Fruit fly (Drosophila melanogaster) whole organism, embryonic: ENCODE data around the gene CG32639.
A peak's percentile ranks its signal among the peaks of the same experiment; 100 is the strongest.

Experiments used
- Abd-B ChIP-seq: fragments of 200-800 bp; sonication (Bioruptor generic); optimal IDR thresholded peaks from 2 replicates; lab custom pipeline; 2018; ENCODE audit warnings: missing biosample characterization, mild to moderate bottlenecking, missing genetic modification characterization, moderate library complexity
- Aef1 ChIP-seq: fragments of 200-800 bp; sonication (Bioruptor generic); IDR thresholded peaks from 3 replicates; pipeline ENCODE4 v1.3.6; 2022; ENCODE audit warnings: missing biosample characterization, missing genetic modification characterization
- Awh ChIP-seq: fragments of 200-800 bp; sonication (Bioruptor generic); IDR thresholded peaks from 2 replicates; pipeline ENCODE4, ENCODE4 v1.3.6; 2022; ENCODE audit warnings: missing biosample characterization, missing genetic modification characterization
- BtbVII ChIP-seq: fragments of 200-800 bp; sonication (Bioruptor generic); optimal IDR thresholded peaks from 3 replicates; lab custom pipeline; 2017; ENCODE audit warnings: missing biosample characterization, mild to moderate bottlenecking, missing genetic modification characterization
- CG10209 ChIP-seq: fragments of 200-800 bp; sonication (Bioruptor generic); optimal IDR thresholded peaks from 3 replicates; lab custom pipeline; 2017; ENCODE audit warnings: missing biosample characterization, mild to moderate bottlenecking, missing genetic modification characterization, missing genetic modification reagents
- CG10274 ChIP-seq: fragments of 200-800 bp; sonication (Bioruptor generic); optimal IDR thresholded peaks from 3 replicates; lab custom pipeline; 2017; ENCODE audit warnings: missing biosample characterization, mild to moderate bottlenecking, missing genetic modification characterization
- CG10462 ChIP-seq: fragments of 200-800 bp; sonication (Bioruptor generic); optimal IDR thresholded peaks from 2 replicates; lab custom pipeline; 2016; ENCODE audit warnings: missing biosample characterization, missing genetic modification characterization
- CG12769 ChIP-seq: fragments of 200-800 bp; sonication (Bioruptor generic); optimal IDR thresholded peaks from 2 replicates; lab custom pipeline; 2019; ENCODE audit warnings: missing biosample characterization, mild to moderate bottlenecking, missing genetic modification characterization, moderate library complexity
- CG13624 ChIP-seq: fragments of 200-800 bp; sonication (Bioruptor generic); optimal IDR thresholded peaks from 2 replicates; lab custom pipeline; 2016; ENCODE audit warnings: missing biosample characterization, missing genetic modification characterization
- CG17328 ChIP-seq: fragments of 200-800 bp; sonication (Bioruptor generic); IDR thresholded peaks from 2 replicates; pipeline ENCODE4 v1.3.6; 2022; ENCODE audit warnings: missing biosample characterization, missing genetic modification characterization
- CG17361 ChIP-seq: fragments of 200-800 bp; sonication (Bioruptor generic); IDR thresholded peaks from 3 replicates; pipeline ENCODE4 v1.3.6; 2022; ENCODE audit warnings: missing biosample characterization, missing genetic modification characterization
- CG31365 ChIP-seq: fragments of 200-800 bp; sonication (Bioruptor generic); optimal IDR thresholded peaks from 2 replicates; lab custom pipeline; 2018; ENCODE audit warnings: missing biosample characterization, mild to moderate bottlenecking, missing genetic modification characterization
- CG3407 ChIP-seq: fragments of 200-800 bp; sonication (Bioruptor generic); optimal IDR thresholded peaks from 2 replicates; lab custom pipeline; 2018; ENCODE audit warnings: missing biosample characterization, mild to moderate bottlenecking, missing genetic modification characterization
- CG4328 ChIP-seq: fragments of 200-800 bp; sonication (Bioruptor generic); optimal IDR thresholded peaks from 3 replicates; lab custom pipeline; 2017; ENCODE audit warnings: missing biosample characterization, missing genetic modification reagents, missing genetic modification characterization
- CG6689 ChIP-seq: fragments of 200-800 bp; sonication (Bioruptor generic); IDR thresholded peaks from 2 replicates; pipeline ENCODE4 v1.3.6; 2022; ENCODE audit warnings: missing biosample characterization, missing genetic modification characterization
- Chrac-16 ChIP-seq: fragments of 200-800 bp; sonication (Bioruptor generic); optimal IDR thresholded peaks from 3 replicates; lab custom pipeline; 2016; ENCODE audit warnings: missing biosample characterization, missing genetic modification characterization
- D ChIP-seq, 2 experiments: fragments of 200-800 bp in 1 of 2; fragments of >200 bp in 1 of 2; sonication (Bioruptor generic) in 1 of 2; optimal IDR thresholded peaks; 2 replicates in 1 of 2; 3 replicates in 1 of 2; lab custom pipeline; 2017; ENCODE audit warnings: mild to moderate bottlenecking in 1 of 2, missing biosample characterization in 1 of 2, missing genetic modification characterization in 1 of 2, missing genetic modification reagents in 1 of 2
- D19A ChIP-seq: fragments of 200-800 bp; optimal IDR thresholded peaks from 3 replicates; lab custom pipeline; 2019; ENCODE audit warnings: missing biosample characterization, mild to moderate bottlenecking, missing genetic modification characterization, moderate library complexity
- Dfd ChIP-seq, 2 experiments: fragments of >200 bp; optimal IDR thresholded peaks; 2 replicates each; lab custom pipeline; 2017; ENCODE audit warnings: missing biosample characterization in 2 of 2, missing genetic modification characterization in 2 of 2
- Elba2 ChIP-seq: fragments of 200-800 bp; sonication (Bioruptor generic); optimal IDR thresholded peaks from 3 replicates; lab custom pipeline; 2016; ENCODE audit warnings: missing biosample characterization, missing genetic modification characterization
- H2.0 ChIP-seq: fragments of 200-800 bp; sonication (Bioruptor generic); IDR thresholded peaks from 2 replicates; pipeline ENCODE4 v1.3.6; 2022; ENCODE audit warnings: missing biosample characterization, missing genetic modification characterization
- HLH4C ChIP-seq: fragments of 200-800 bp; sonication (Bioruptor generic); IDR thresholded peaks from 3 replicates; pipeline ENCODE4 v1.3.6; 2022; ENCODE audit warnings: missing biosample characterization, missing genetic modification characterization; ENCODE audit not compliant: partially characterized antibody
- HLH54F ChIP-seq: fragments of 200-800 bp; sonication (Bioruptor generic); optimal IDR thresholded peaks from 3 replicates; lab custom pipeline; 2016; ENCODE audit warnings: missing biosample characterization, missing genetic modification characterization
- Hsf ChIP-seq: fragments of 200-800 bp; sonication (Bioruptor generic); optimal IDR thresholded peaks from 3 replicates; lab custom pipeline; 2016; ENCODE audit warnings: missing biosample characterization, missing genetic modification characterization
- Med ChIP-seq: fragments of 200-800 bp; sonication (Bioruptor generic); peaks from one replicate; lab custom pipeline; 2016; ENCODE audit warnings: missing biosample characterization, missing genetic modification characterization, mild to moderate bottlenecking, inconsistent platforms, moderate library complexity
- Nf-YB ChIP-seq: fragments of 200-800 bp; sonication (Bioruptor generic); optimal IDR thresholded peaks from 3 replicates; lab custom pipeline; 2019; ENCODE audit warnings: missing biosample characterization, mild to moderate bottlenecking, missing genetic modification characterization, moderate library complexity
- Poxn ChIP-seq: fragments of 200-800 bp; sonication (Bioruptor generic); IDR thresholded peaks from 2 replicates; pipeline ENCODE4 v1.3.6; 2022; ENCODE audit warnings: missing biosample characterization, missing genetic modification characterization
- Sox100B ChIP-seq: fragments of 200-800 bp; sonication (Bioruptor generic); optimal IDR thresholded peaks from 3 replicates; lab custom pipeline; 2018; ENCODE audit warnings: missing biosample characterization, mild to moderate bottlenecking, missing genetic modification characterization
- Sox102F ChIP-seq: fragments of 200-800 bp; sonication (Bioruptor generic); optimal IDR thresholded peaks from 2 replicates; lab custom pipeline; 2018; ENCODE audit warnings: missing biosample characterization, mild to moderate bottlenecking, missing genetic modification characterization, moderate library complexity
- bbx ChIP-seq: fragments of 200-800 bp; sonication (Bioruptor generic); IDR thresholded peaks from 2 replicates; pipeline ENCODE4 v1.3.6; 2022; ENCODE audit warnings: missing biosample characterization, missing genetic modification characterization; ENCODE audit not compliant: partially characterized antibody
- bsh ChIP-seq, 2 experiments: fragments of 200-800 bp; sonication (Bioruptor generic); optimal IDR thresholded peaks; 2 replicates each; lab custom pipeline; 2017 to 2018; ENCODE audit warnings: mild to moderate bottlenecking in 2 of 2, missing biosample characterization in 2 of 2, missing genetic modification characterization in 2 of 2, moderate library complexity in 1 of 2
- cas ChIP-seq: fragments of 200-800 bp; sonication (Bioruptor generic); IDR thresholded peaks from 2 replicates; pipeline ENCODE4 v1.3.6; 2022; ENCODE audit warnings: missing biosample characterization, missing genetic modification characterization
- cato ChIP-seq: fragments of 200-800 bp; sonication (Bioruptor generic); optimal IDR thresholded peaks from 2 replicates; lab custom pipeline; 2016; ENCODE audit warnings: missing biosample characterization, missing genetic modification characterization, borderline replicate concordance
- en ChIP-seq: fragments of 200-800 bp; sonication (Bioruptor generic); optimal IDR thresholded peaks from 2 replicates; lab custom pipeline; 2016; ENCODE audit warnings: missing biosample characterization, missing genetic modification characterization
- grau ChIP-seq: fragments of 200-800 bp; optimal IDR thresholded peaks from 3 replicates; lab custom pipeline; 2019; ENCODE audit warnings: missing biosample characterization, mild to moderate bottlenecking, missing genetic modification characterization, moderate library complexity
- h ChIP-seq: fragments of >200 bp; optimal IDR thresholded peaks from 2 replicates; lab custom pipeline; 2017
- insv ChIP-seq, 2 experiments: fragments of 200-800 bp; sonication (Bioruptor generic); optimal IDR thresholded peaks; 3 replicates each; lab custom pipeline; 2016 to 2018; ENCODE audit warnings: missing biosample characterization in 2 of 2, missing genetic modification characterization in 2 of 2
- lbe ChIP-seq: fragments of 200-800 bp; sonication (Bioruptor generic); optimal IDR thresholded peaks from 2 replicates; lab custom pipeline; 2016; ENCODE audit warnings: missing biosample characterization, mild to moderate bottlenecking, missing genetic modification characterization
- mld ChIP-seq: fragments of 200-800 bp; sonication (Bioruptor generic); IDR thresholded peaks from 3 replicates; pipeline ENCODE4 v1.3.6; 2022; ENCODE audit warnings: missing biosample characterization, missing genetic modification characterization; ENCODE audit not compliant: partially characterized antibody
- nom ChIP-seq: fragments of 200-800 bp; sonication (Bioruptor generic); optimal IDR thresholded peaks from 2 replicates; lab custom pipeline; 2017; ENCODE audit warnings: missing biosample characterization, missing genetic modification characterization, mild to moderate bottlenecking, moderate library complexity, missing genetic modification reagents
- pan ChIP-seq, 4 experiments: fragments of >200 bp in 3 of 4; fragments of 200-800 bp in 1 of 4; sonication (Bioruptor generic) in 1 of 4; optimal IDR thresholded peaks in 3 of 4; IDR thresholded peaks in 1 of 4; 2 replicates each; pipeline versions ENCODE4 v1.3.6 to Lab custom; 2017 to 2022; ENCODE audit warnings: missing biosample characterization in 2 of 4, missing genetic modification characterization in 2 of 4, mixed read lengths in 1 of 4
- pros ChIP-seq: fragments of 200-800 bp; sonication (Bioruptor generic); optimal IDR thresholded peaks from 3 replicates; lab custom pipeline; 2019; ENCODE audit warnings: missing biosample characterization, mild to moderate bottlenecking, missing genetic modification characterization, moderate library complexity
- rib ChIP-seq: fragments of 200-800 bp; sonication (Bioruptor generic); IDR thresholded peaks from 2 replicates; pipeline ENCODE4 v1.3.6; 2022; ENCODE audit warnings: missing biosample characterization, missing genetic modification characterization
- run ChIP-seq: fragments of 200-800 bp; sonication (Bioruptor generic); optimal IDR thresholded peaks from 3 replicates; lab custom pipeline; 2018; ENCODE audit warnings: missing biosample characterization, mild to moderate bottlenecking, missing genetic modification characterization
- so ChIP-seq: fragments of 200-800 bp; sonication (Bioruptor generic); IDR thresholded peaks from 3 replicates; pipeline ENCODE4 v1.3.6; 2022; ENCODE audit warnings: missing biosample characterization, missing genetic modification characterization
- sr ChIP-seq: fragments of 200-800 bp; sonication (Bioruptor generic); IDR thresholded peaks from 3 replicates; pipeline ENCODE4 v1.3.6; 2022; ENCODE audit warnings: missing biosample characterization, missing genetic modification characterization
- wdn ChIP-seq: fragments of 200-800 bp; sonication (Bioruptor generic); IDR thresholded peaks from 2 replicates; pipeline ENCODE4 v1.3.6; 2022; ENCODE audit warnings: missing biosample characterization, missing genetic modification characterization
- wor ChIP-seq: fragments of 200-800 bp; sonication (Bioruptor generic); IDR thresholded peaks from 2 replicates; pipeline ENCODE4 v1.3.6; 2022; ENCODE audit warnings: missing biosample characterization, missing genetic modification characterization

The CG32639 gene

DNA sequence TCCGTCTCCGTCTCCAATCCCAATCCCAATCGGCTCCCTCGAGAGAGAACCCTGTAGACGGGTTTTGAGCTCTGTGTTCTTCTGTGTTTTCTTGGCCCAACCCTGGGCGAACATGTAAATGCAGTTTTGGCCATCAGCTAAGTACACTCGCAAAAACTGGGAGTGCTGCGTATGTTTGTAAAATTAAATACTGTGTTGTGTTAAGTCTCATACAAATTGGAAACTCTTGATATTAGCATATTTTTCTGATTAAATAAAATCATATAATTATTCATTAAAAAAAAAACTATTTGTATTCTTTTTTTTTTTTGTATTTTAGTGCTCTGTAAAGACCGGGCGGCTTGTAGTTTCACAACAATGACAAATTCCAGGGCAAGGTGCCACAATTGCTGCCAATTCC, 9.4 kb upstream of the CG32639 start:
- TF ChIP-seq bbx (GFP tag; lab: Robert Waterston, UW) = no peak
- no peak for TF ChIP-seq so (GFP tag; lab: Robert Waterston, UW)
- peak; percentile 61 for TF ChIP-seq nom (GFP tag; lab: Kevin White, UChicago)
- TF ChIP-seq Poxn = no peak
- peak; percentile 33 for TF ChIP-seq lbe (GFP tag; lab: Kevin White, UChicago)
- TF ChIP-seq pros (GFP tag; lab: Kevin White, UChicago) = no peak
- TF ChIP-seq Hsf = no peak
- peak in 1 of 2 experiments; percentile 59 for TF ChIP-seq bsh (GFP tag; optimal IDR thresholded peaks at IDR 0.05; lab: Kevin White, UChicago)
- no peak for TF ChIP-seq D (optimal IDR thresholded peaks at IDR 0.05; lab: Kevin White, UChicago)
- no peak for TF ChIP-seq D (GFP tag; optimal IDR thresholded peaks at IDR 0.05; lab: Kevin White, UChicago)
- TF ChIP-seq CG17328 = no peak

DNA sequence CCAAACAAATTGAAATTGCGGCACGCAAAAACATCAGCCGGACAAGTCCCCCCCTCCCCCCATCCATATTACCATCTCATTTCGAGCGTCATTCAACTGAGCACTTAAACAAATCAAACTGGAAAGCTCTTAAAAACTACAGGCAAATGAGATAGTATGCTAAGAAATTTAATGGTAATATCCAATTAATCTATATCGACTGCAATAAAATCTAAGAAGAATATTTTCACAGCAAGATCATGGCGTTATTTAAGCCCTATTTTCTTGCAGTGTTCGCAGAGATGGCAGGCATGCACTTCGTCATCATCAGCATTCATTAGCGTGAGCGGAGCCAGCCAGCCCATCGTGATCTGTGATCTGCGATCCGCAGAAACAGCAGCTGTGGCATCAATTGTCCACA, 8.1 kb upstream of the CG32639 start:
- TF ChIP-seq CG4328 (GFP tag; lab: Kevin White, UChicago) = no peak
- no peak for TF ChIP-seq h (lab: Kevin White, UChicago)
- TF ChIP-seq CG10209 (GFP tag; lab: Kevin White, UChicago) = no peak
- no peak for TF ChIP-seq pan (optimal IDR thresholded peaks at IDR 0.05; lab: Kevin White, UChicago)
- peak in 1 of 2 experiments; percentile 25 for TF ChIP-seq pan (GFP tag; optimal IDR thresholded peaks at IDR 0.05 in 1 of 2, IDR thresholded peaks at IDR 0.05 in 1 of 2)
- TF ChIP-seq Med (GFP tag; lab: Kevin White, UChicago) = no peak
- no peak for TF ChIP-seq Poxn
- no peak for TF ChIP-seq run (tag; lab: Kevin White, UChicago)
- 0 out of 3 replicates have a peak, but pooled peaks have one; percentile 20 for TF ChIP-seq CG17361
- TF ChIP-seq bsh (GFP tag; optimal IDR thresholded peaks at IDR 0.05; lab: Kevin White, UChicago) = peak; percentile 11 to 38
- no peak for TF ChIP-seq BtbVII (GFP tag; lab: Kevin White, UChicago)
- TF ChIP-seq Elba2 (GFP tag; lab: Kevin White, UChicago) = no peak
- TF ChIP-seq Aef1 (GFP tag; lab: Robert Waterston, UW) = no peak
- TF ChIP-seq Chrac-16 = no peak
- no peak for TF ChIP-seq HLH4C (GFP tag; lab: Robert Waterston, UW)
- TF ChIP-seq cato (GFP tag; lab: Kevin White, UChicago) = no peak
- TF ChIP-seq wor = no peak
- TF ChIP-seq CG31365 = no peak
- no peak for TF ChIP-seq Nf-YB (GFP tag; lab: Kevin White, UChicago)
- TF ChIP-seq Sox100B (GFP tag; lab: Kevin White, UChicago) = no peak
- no peak for TF ChIP-seq wdn (GFP tag; lab: Robert Waterston, UW)
- no peak for TF ChIP-seq en (GFP tag; lab: Kevin White, UChicago)
- no peak for TF ChIP-seq Abd-B (GFP tag; lab: Kevin White, UChicago)
- TF ChIP-seq CG10274 (GFP tag; lab: Kevin White, UChicago) = no peak
- no peak for TF ChIP-seq rib
- TF ChIP-seq mld (GFP tag; lab: Robert Waterston, UW) = no peak
- TF ChIP-seq Sox102F = peak; percentile 62
- peak; percentile 31; the same call in 1 of the 2 replicates for TF ChIP-seq CG6689 (GFP tag; lab: Robert Waterston, UW)
- TF ChIP-seq Awh = 0 out of 2 replicates have a peak, but pooled peaks have one; percentile 22
- no peak for TF ChIP-seq cas (GFP tag; lab: Robert Waterston, UW)
- 0 out of 3 replicates have a peak, but pooled peaks have one; percentile 23 for TF ChIP-seq sr
- TF ChIP-seq Dfd (GFP tag; optimal IDR thresholded peaks at IDR 0.05; lab: Kevin White, UChicago) = no peak
- no peak for TF ChIP-seq HLH54F (GFP tag; lab: Kevin White, UChicago)
- TF ChIP-seq D19A = no peak
- no peak for TF ChIP-seq CG3407
- TF ChIP-seq insv (GFP tag; optimal IDR thresholded peaks at IDR 0.05; lab: Kevin White, UChicago) = no peak
- no peak for TF ChIP-seq CG12769 (tag; lab: Kevin White, UChicago)
- TF ChIP-seq H2.0 (GFP tag; lab: Robert Waterston, UW) = 0 out of 2 replicates have a peak, but pooled peaks have one; percentile 25
- no peak for TF ChIP-seq grau (tag; lab: Kevin White, UChicago)
- TF ChIP-seq CG10462 (GFP tag; lab: Kevin White, UChicago) = no peak
- no peak for TF ChIP-seq CG13624 (GFP tag; lab: Kevin White, UChicago)
